Worm (Caenorhabditis elegans) whole organism, L3 larva: ENCODE data around the gene egl-27.

ENCODE experiments used
- R02D3.7 ChIP-seq: fragments of 150-350 bp; optimal IDR thresholded peaks from 2 replicates; lab custom pipeline; 2014; ENCODE audit warnings: missing biosample characterization, missing genetic modification characterization
- aly-2 ChIP-seq: fragments of 150-350 bp; optimal IDR thresholded peaks from 2 replicates; lab custom pipeline; 2014; ENCODE audit warnings: missing biosample characterization, missing genetic modification characterization
- ama-1 ChIP-seq: fragments of 150-350 bp; optimal IDR thresholded peaks from 2 replicates; lab custom pipeline; 2018
- ceh-16 ChIP-seq: sonication (generic microtip); optimal IDR thresholded peaks from 2 replicates; lab custom pipeline; 2017; ENCODE audit warnings: missing biosample characterization, missing genetic modification characterization
- ceh-28 ChIP-seq: fragments of 150-350 bp; optimal IDR thresholded peaks from 2 replicates; lab custom pipeline; 2014; ENCODE audit warnings: missing biosample characterization, missing genetic modification reagents, missing genetic modification characterization
- ceh-82 ChIP-seq: fragments of 150-350 bp; optimal IDR thresholded peaks from 2 replicates; lab custom pipeline; 2014; ENCODE audit warnings: missing biosample characterization, missing genetic modification characterization
- ceh-9 ChIP-seq: sonication (generic microtip); optimal IDR thresholded peaks from 2 replicates; lab custom pipeline; 2018; ENCODE audit warnings: missing biosample characterization, missing genetic modification characterization
- daf-12 ChIP-seq: fragments of 150-350 bp; optimal IDR thresholded peaks from 2 replicates; lab custom pipeline; 2014; ENCODE audit warnings: missing biosample characterization, missing genetic modification reagents, missing genetic modification characterization
- egl-27 ChIP-seq: sonication (generic microtip); optimal IDR thresholded peaks from 4 replicates; lab custom pipeline; 2017; ENCODE audit warnings: missing biosample characterization, missing genetic modification reagents, missing genetic modification characterization
- egl-5 ChIP-seq: fragments of 150-350 bp; optimal IDR thresholded peaks from 2 replicates; lab custom pipeline; 2017; ENCODE audit warnings: missing biosample characterization, missing genetic modification reagents, missing genetic modification characterization, inconsistent platforms
- elt-1 ChIP-seq: fragments of 150-350 bp; optimal IDR thresholded peaks from 2 replicates; lab custom pipeline; 2014; ENCODE audit warnings: missing biosample characterization, missing genetic modification characterization
- elt-2 ChIP-seq: sonication (generic microtip); optimal IDR thresholded peaks from 2 replicates; lab custom pipeline; 2016; ENCODE audit warnings: missing genetic modification reagents, mild to moderate bottlenecking, missing genetic modification characterization, missing compliant biosample characterization
- elt-3 ChIP-seq, 3 experiments: fragments of 150-350 bp in 1 of 3; sonication (generic microtip) in 2 of 3; optimal IDR thresholded peaks; 2 replicates in 2 of 3; 4 replicates in 1 of 3; lab custom pipeline; 2014 to 2017; ENCODE audit warnings: missing biosample characterization in 3 of 3, missing genetic modification characterization in 3 of 3
- fkh-10 ChIP-seq: sonication (generic microtip); optimal IDR thresholded peaks from 2 replicates; lab custom pipeline; 2017; ENCODE audit warnings: missing biosample characterization, missing genetic modification reagents, missing genetic modification characterization
- fkh-2 ChIP-seq: fragments of 150-350 bp; optimal IDR thresholded peaks from 2 replicates; lab custom pipeline; 2014; ENCODE audit warnings: missing biosample characterization, missing genetic modification reagents, missing genetic modification characterization
- fos-1 ChIP-seq: fragments of 150-350 bp; optimal IDR thresholded peaks from 2 replicates; lab custom pipeline; 2014; ENCODE audit warnings: missing biosample characterization, missing genetic modification characterization
- hmg-11 ChIP-seq: sonication (generic microtip); optimal IDR thresholded peaks from 2 replicates; lab custom pipeline; 2016; ENCODE audit warnings: missing genetic modification characterization, missing compliant biosample characterization
- jun-1 ChIP-seq: fragments of 150-350 bp; optimal IDR thresholded peaks from 2 replicates; lab custom pipeline; 2014; ENCODE audit warnings: missing biosample characterization, missing genetic modification reagents, missing genetic modification characterization
- lin-15B ChIP-seq: fragments of 150-350 bp; optimal IDR thresholded peaks from 2 replicates; lab custom pipeline; 2014; ENCODE audit warnings: missing biosample characterization, missing genetic modification characterization
- lin-39 ChIP-seq: fragments of 150-350 bp; optimal IDR thresholded peaks from 2 replicates; lab custom pipeline; 2018; ENCODE audit warnings: missing biosample characterization, missing genetic modification reagents, missing genetic modification characterization
- lsy-12 ChIP-seq: sonication (generic microtip); optimal IDR thresholded peaks from 2 replicates; lab custom pipeline; 2016; ENCODE audit warnings: mild to moderate bottlenecking, missing genetic modification characterization, missing compliant biosample characterization
- mdl-1 ChIP-seq: fragments of 150-350 bp; optimal IDR thresholded peaks from 2 replicates; lab custom pipeline; 2014; ENCODE audit warnings: missing biosample characterization, missing genetic modification characterization
- mml-1 ChIP-seq: fragments of 150-350 bp; sonication (generic microtip); optimal IDR thresholded peaks from 3 replicates; lab custom pipeline; 2014; ENCODE audit warnings: missing biosample characterization, missing genetic modification characterization
- nfya-1 ChIP-seq: sonication (generic microtip); optimal IDR thresholded peaks from 2 replicates; lab custom pipeline; 2017; ENCODE audit warnings: missing genetic modification characterization, mild to moderate bottlenecking, missing compliant biosample characterization, antibody characterized with exemption, moderate library complexity; ENCODE audit not compliant: insufficient read depth
- nhr-11 ChIP-seq: fragments of 150-350 bp; optimal IDR thresholded peaks from 2 replicates; lab custom pipeline; 2014; ENCODE audit warnings: missing biosample characterization, missing genetic modification characterization
- nhr-12 ChIP-seq: fragments of 150-350 bp; optimal IDR thresholded peaks from 2 replicates; lab custom pipeline; 2014; ENCODE audit warnings: missing biosample characterization, missing genetic modification characterization
- nhr-23 ChIP-seq: fragments of 150-350 bp; optimal IDR thresholded peaks from 2 replicates; lab custom pipeline; 2014; ENCODE audit warnings: missing biosample characterization, missing genetic modification reagents, missing genetic modification characterization
- nhr-237 ChIP-seq: fragments of 150-350 bp; optimal IDR thresholded peaks from 2 replicates; lab custom pipeline; 2014; ENCODE audit warnings: missing biosample characterization, missing genetic modification characterization
- nhr-25 ChIP-seq: sonication (generic microtip); optimal IDR thresholded peaks from 2 replicates; lab custom pipeline; 2017; ENCODE audit warnings: missing biosample characterization, missing genetic modification characterization
- nhr-43 ChIP-seq: sonication (generic microtip); optimal IDR thresholded peaks from 2 replicates; lab custom pipeline; 2016; ENCODE audit warnings: mild to moderate bottlenecking, missing genetic modification characterization, missing compliant biosample characterization; ENCODE audit not compliant: poor library complexity, severe bottlenecking
- nhr-67 ChIP-seq: fragments of 150-350 bp; optimal IDR thresholded peaks from 2 replicates; lab custom pipeline; 2014; ENCODE audit warnings: missing biosample characterization, missing genetic modification characterization
- nhr-76 ChIP-seq: fragments of 150-350 bp; sonication (generic microtip); optimal IDR thresholded peaks from 5 replicates; lab custom pipeline; 2014; ENCODE audit warnings: missing biosample characterization, missing genetic modification characterization
- nhr-77 ChIP-seq: fragments of 150-350 bp; optimal IDR thresholded peaks from 2 replicates; lab custom pipeline; 2014; ENCODE audit warnings: missing biosample characterization, missing genetic modification characterization
- pha-4 ChIP-seq: fragments of 150-350 bp; optimal IDR thresholded peaks from 2 replicates; lab custom pipeline; 2014; ENCODE audit warnings: missing biosample characterization, missing genetic modification reagents, missing genetic modification characterization
- pqm-1 ChIP-seq: fragments of 150-350 bp; optimal IDR thresholded peaks from 2 replicates; lab custom pipeline; 2017; ENCODE audit warnings: missing biosample characterization, missing genetic modification characterization, inconsistent platforms
- sea-2 ChIP-seq: fragments of 150-350 bp; sonication (generic microtip); optimal IDR thresholded peaks from 4 replicates; lab custom pipeline; 2014; ENCODE audit warnings: missing biosample characterization, missing genetic modification reagents, missing genetic modification characterization
- skn-1 ChIP-seq: fragments of 150-350 bp; optimal IDR thresholded peaks from 2 replicates; lab custom pipeline; 2014; ENCODE audit warnings: missing biosample characterization, missing genetic modification characterization
- tbx-2 ChIP-seq: sonication (generic microtip); optimal IDR thresholded peaks from 2 replicates; lab custom pipeline; 2016; ENCODE audit warnings: mild to moderate bottlenecking, missing genetic modification characterization, missing compliant biosample characterization
- unc-39 ChIP-seq: sonication (generic microtip); optimal IDR thresholded peaks from 4 replicates; lab custom pipeline; 2017; ENCODE audit warnings: missing biosample characterization, missing genetic modification characterization
- zag-1 ChIP-seq: fragments of 150-350 bp; optimal IDR thresholded peaks from 2 replicates; lab custom pipeline; 2014; ENCODE audit warnings: missing biosample characterization, missing genetic modification characterization
- ztf-4 ChIP-seq: fragments of 150-350 bp; optimal IDR thresholded peaks from 2 replicates; lab custom pipeline; 2014; ENCODE audit warnings: missing biosample characterization, missing genetic modification characterization

The egl-27 gene

DNA sequence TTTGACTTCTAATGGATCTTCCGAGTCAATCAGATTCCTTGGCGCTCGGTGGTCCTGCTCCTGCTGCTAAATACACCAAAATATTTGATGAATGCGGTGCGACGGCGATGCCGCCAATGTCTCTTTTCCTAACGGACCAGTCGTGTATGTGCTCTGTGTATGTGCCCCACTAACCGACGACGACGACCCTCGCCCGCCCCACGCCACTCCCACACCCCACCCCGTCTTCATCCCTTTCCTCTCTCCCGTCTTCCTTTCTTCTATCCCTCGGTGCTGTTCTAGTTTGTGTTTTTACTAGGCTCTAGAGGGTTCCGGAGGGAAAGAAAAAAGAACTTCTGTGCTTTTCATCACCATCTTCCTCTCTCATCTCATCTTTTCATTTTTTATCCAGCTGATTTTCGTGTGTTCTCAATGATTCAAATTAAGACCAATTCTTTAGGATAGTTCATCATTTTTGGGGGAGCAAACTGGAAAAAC lies at the start of gene egl-27:
TSS of gene egl-27 (plus strand) at position 427 of the 477 bp plus-strand sequence.
- TF ChIP-seq nhr-67 = no peak
- TF ChIP-seq nfya-1 (tag; lab: Kevin White, UChicago) = peak; percentile 19
- TF ChIP-seq lin-39 (tag; lab: Kevin White, UChicago) = peak; percentile 57

DNA sequence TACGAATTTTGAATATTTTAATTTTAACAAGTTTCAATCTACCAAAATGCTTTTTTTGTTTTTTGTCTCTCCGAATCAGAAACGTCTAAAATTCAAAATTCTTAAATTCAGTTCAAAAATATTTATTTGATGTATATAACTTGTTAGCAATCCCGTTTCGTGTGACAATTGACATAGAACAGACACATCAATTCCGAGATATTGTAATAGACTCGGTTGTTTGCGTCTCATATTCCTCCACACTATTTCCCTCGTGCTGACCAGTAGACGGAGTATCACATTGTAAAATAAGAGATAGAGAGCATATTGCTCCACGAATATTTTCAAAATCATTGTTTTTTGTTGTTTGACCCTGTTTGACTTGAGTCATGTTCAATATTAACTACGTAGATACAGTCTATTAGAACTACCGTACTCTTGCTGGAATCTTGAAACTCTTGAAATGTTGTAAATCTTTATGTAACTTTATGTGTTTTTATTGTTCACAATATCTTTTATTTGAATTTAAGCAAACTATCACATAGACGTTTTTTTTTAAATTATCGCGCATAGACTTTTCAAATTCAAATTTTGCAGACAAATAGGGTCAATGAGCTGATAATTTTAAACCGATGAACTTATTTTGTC lies 46.0 kb upstream of the egl-27 start, which contains the start of gene T13C2.3:
TSS of gene T13C2.3 (plus strand) at position 577 of the 627 bp plus-strand sequence.
- TF ChIP-seq unc-39 (no peak), nhr-12 (no peak), egl-27 (tag; lab: Kevin White, UChicago) (no peak), sea-2 (no peak), mml-1 (tag; lab: Kevin White, UChicago) (no peak), nhr-76 (tag; lab: Kevin White, UChicago) (no peak), lin-15B (no peak), daf-12 (no peak), nhr-25 (tag; lab: Kevin White, UChicago) (no peak)

DNA sequence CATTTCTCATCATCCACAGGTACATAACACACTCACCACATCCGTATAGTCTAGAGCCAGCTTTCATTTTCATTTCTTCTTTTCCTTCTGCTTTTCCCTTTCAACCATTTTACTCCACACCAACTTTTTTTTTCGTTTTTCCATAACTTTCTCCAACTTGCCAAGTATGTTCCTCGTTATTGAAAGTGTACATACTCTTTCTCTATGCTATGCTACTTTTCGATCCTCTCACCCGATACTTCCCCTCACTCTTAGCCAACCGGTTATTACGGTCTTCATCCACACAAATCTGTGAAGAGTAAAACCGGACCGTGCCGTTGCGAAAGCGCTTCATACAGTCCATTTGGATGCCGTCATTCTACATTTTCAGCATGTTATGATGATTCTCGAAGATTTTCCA lies 42.9 kb upstream of the egl-27 start, which contains the start of gene T13C2.2:
TSS of gene T13C2.2 (plus strand) at position 301 of the 400 bp plus-strand sequence.
- TF ChIP-seq lin-39 (tag; lab: Kevin White, UChicago) (no peak), fkh-2 (no peak), mdl-1 (tag; lab: Kevin White, UChicago) (no peak)

DNA sequence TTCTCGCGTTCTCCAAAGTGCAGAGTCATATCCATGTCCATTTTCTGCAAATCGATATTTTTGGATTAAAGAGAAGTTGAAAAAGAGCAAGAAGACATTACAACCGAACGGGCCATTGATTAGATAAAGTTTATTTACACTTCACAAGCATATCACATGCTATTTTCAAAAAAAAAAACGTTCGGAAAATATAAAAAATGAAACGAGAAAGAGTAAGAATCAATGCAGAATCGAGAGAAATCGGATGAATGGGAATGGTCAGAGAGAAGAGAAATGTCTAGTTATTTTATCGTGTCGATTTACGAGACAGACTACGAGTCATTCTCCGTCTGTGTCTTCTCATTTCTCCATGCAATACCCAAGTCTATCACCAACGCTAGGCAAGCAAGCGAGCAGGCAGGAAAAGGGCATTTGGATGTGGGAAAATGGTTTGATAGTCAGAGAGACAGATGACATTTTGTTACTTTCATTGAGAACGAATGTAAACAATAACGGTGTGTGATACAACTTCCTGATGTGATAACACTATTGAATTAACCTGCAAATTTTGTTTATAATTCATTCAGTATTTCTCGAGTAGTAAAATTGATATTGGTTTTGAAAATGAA lies 34.6 kb upstream of the egl-27 start, which contains the start of gene F31E8.4:
TSS of gene F31E8.4 (minus strand) at position 51 of the 608 bp plus-strand sequence.
- TF ChIP-seq nhr-77 (tag; lab: Kevin White, UChicago) = no peak
- TF ChIP-seq elt-3 (tag; optimal IDR thresholded peaks at IDR 0.05; lab: Kevin White, UChicago) = no peak
- TF ChIP-seq nfya-1 (tag; lab: Kevin White, UChicago) = peak; percentile 4
- TF ChIP-seq ztf-4 = no peak
- no peak for TF ChIP-seq nhr-23 (tag; lab: Kevin White, UChicago)
- TF ChIP-seq ama-1 (lab: Kevin White, UChicago) = no peak
- no peak for TF ChIP-seq nhr-76 (tag; lab: Kevin White, UChicago)
- no peak for TF ChIP-seq mdl-1 (tag; lab: Kevin White, UChicago)
- no peak for TF ChIP-seq fos-1
- TF ChIP-seq sea-2 = no peak
- TF ChIP-seq fkh-10 (GFP tag; lab: Kevin White, UChicago) = no peak
- no peak for TF ChIP-seq lsy-12 (tag; lab: Kevin White, UChicago)
- no peak for TF ChIP-seq nhr-11 (tag; lab: Kevin White, UChicago)
- peak; percentile 73 for TF ChIP-seq elt-2
- TF ChIP-seq ceh-82 (tag; lab: Kevin White, UChicago) = no peak
- no peak for TF ChIP-seq nhr-237 (tag; lab: Kevin White, UChicago)
- no peak for TF ChIP-seq nhr-67
- TF ChIP-seq pha-4 (tag; lab: Kevin White, UChicago) = peak; percentile 68
- TF ChIP-seq nhr-43 (tag; lab: Kevin White, UChicago) = no peak
- TF ChIP-seq skn-1 (tag; lab: Kevin White, UChicago) = no peak
- TF ChIP-seq zag-1 (tag; lab: Kevin White, UChicago) = no peak
- peak; percentile 43 for TF ChIP-seq R02D3.7
- no peak for TF ChIP-seq nhr-12
- TF ChIP-seq elt-1 (tag; lab: Kevin White, UChicago) = no peak
- peak; percentile 10 for TF ChIP-seq egl-5
- no peak for TF ChIP-seq daf-12
- TF ChIP-seq lin-39 (tag; lab: Kevin White, UChicago) = no peak
- TF ChIP-seq tbx-2 (tag; lab: Kevin White, UChicago) = no peak
- no peak for TF ChIP-seq nhr-25 (tag; lab: Kevin White, UChicago)
- no peak for TF ChIP-seq jun-1 (tag; lab: Kevin White, UChicago)
- peak; percentile 46 for TF ChIP-seq hmg-11
- TF ChIP-seq ceh-9 (tag; lab: Kevin White, UChicago) = no peak
- TF ChIP-seq aly-2 (tag; lab: Kevin White, UChicago) = no peak
- TF ChIP-seq lin-15B = peak; percentile 3
- TF ChIP-seq egl-27 (tag; lab: Kevin White, UChicago) = no peak
- TF ChIP-seq ceh-16 (tag; lab: Kevin White, UChicago) = no peak
- no peak for TF ChIP-seq ceh-28 (tag; lab: Kevin White, UChicago)
- TF ChIP-seq mml-1 (tag; lab: Kevin White, UChicago) = no peak
- TF ChIP-seq pqm-1 (tag; lab: Kevin White, UChicago) = peak; percentile 69
- no peak for TF ChIP-seq fkh-2
- no peak for TF ChIP-seq unc-39
- TF ChIP-seq, all 47 proteins: peak for 8
